Fruit fly (Drosophila melanogaster) whole organism, embryonic: ENCODE measurements around the gene CG8526.
A peak's percentile ranks its signal among the peaks of the same experiment; 100 is the strongest.

Experiments used
- Atf3 ChIP-seq: fragments of 200-800 bp; sonication (Bioruptor generic); optimal IDR thresholded peaks from 3 replicates; lab custom pipeline; 2016; ENCODE audit warnings: missing biosample characterization, missing genetic modification characterization
- CG10366 ChIP-seq: fragments of 200-800 bp; sonication (Bioruptor generic); IDR thresholded peaks from 2 replicates; pipeline ENCODE4 v1.3.6; 2022; ENCODE audit warnings: missing biosample characterization, missing genetic modification characterization
- CG12155 ChIP-seq: fragments of 200-800 bp; sonication (Bioruptor generic); optimal IDR thresholded peaks from 3 replicates; lab custom pipeline; 2016; ENCODE audit warnings: missing biosample characterization, missing genetic modification characterization
- CG12236 ChIP-seq: fragments of 200-800 bp; sonication (Bioruptor generic); optimal IDR thresholded peaks from 2 replicates; lab custom pipeline; 2016; ENCODE audit warnings: missing biosample characterization, missing genetic modification characterization
- CG1233 ChIP-seq: fragments of 200-800 bp; sonication (Bioruptor generic); optimal IDR thresholded peaks from 4 replicates; lab custom pipeline; 2018; ENCODE audit warnings: missing biosample characterization, mild to moderate bottlenecking, missing genetic modification characterization
- CG14014 ChIP-seq: fragments of 200-800 bp; sonication (Bioruptor generic); IDR thresholded peaks from 2 replicates; pipeline ENCODE4 v1.3.6; 2022; ENCODE audit warnings: missing biosample characterization, missing genetic modification characterization
- CG3163 ChIP-seq: fragments of 200-800 bp; sonication (Bioruptor generic); optimal IDR thresholded peaks from 3 replicates; lab custom pipeline; 2016; ENCODE audit warnings: missing biosample characterization, missing genetic modification characterization
- CG32767 ChIP-seq: fragments of 200-800 bp; sonication (Bioruptor generic); IDR thresholded peaks from 2 replicates; pipeline ENCODE4 v1.3.6; 2022; ENCODE audit warnings: missing biosample characterization, missing genetic modification characterization
- CG3281 ChIP-seq: fragments of 200-800 bp; sonication (Bioruptor generic); optimal IDR thresholded peaks from 3 replicates; lab custom pipeline; 2017; ENCODE audit warnings: missing biosample characterization, mild to moderate bottlenecking, missing genetic modification characterization
- CG3407 ChIP-seq: fragments of 200-800 bp; sonication (Bioruptor generic); optimal IDR thresholded peaks from 2 replicates; lab custom pipeline; 2018; ENCODE audit warnings: missing biosample characterization, mild to moderate bottlenecking, missing genetic modification characterization
- CG4424 ChIP-seq: fragments of 200-800 bp; sonication (Bioruptor generic); optimal IDR thresholded peaks from 3 replicates; lab custom pipeline; 2016; ENCODE audit warnings: missing biosample characterization, missing genetic modification characterization
- CG6272 ChIP-seq: fragments of 200-800 bp; sonication (Bioruptor generic); IDR thresholded peaks from 2 replicates; pipeline ENCODE4 v1.3.6; 2022; ENCODE audit warnings: missing biosample characterization, missing genetic modification characterization
- CG6654 ChIP-seq: fragments of 200-800 bp; sonication (Bioruptor generic); optimal IDR thresholded peaks from 2 replicates; lab custom pipeline; 2017; ENCODE audit warnings: missing biosample characterization, mild to moderate bottlenecking, missing genetic modification characterization
- CG6813 ChIP-seq: fragments of 200-800 bp; sonication (Bioruptor generic); optimal IDR thresholded peaks from 2 replicates; lab custom pipeline; 2017; ENCODE audit warnings: missing biosample characterization, missing genetic modification characterization, mild to moderate bottlenecking, moderate library complexity, missing genetic modification reagents
- CG7786 ChIP-seq: fragments of 200-800 bp; sonication (Bioruptor generic); optimal IDR thresholded peaks from 2 replicates; lab custom pipeline; 2016; ENCODE audit warnings: missing biosample characterization, missing genetic modification characterization
- CG7963 ChIP-seq: fragments of 200-800 bp; sonication (Bioruptor generic); IDR thresholded peaks from 3 replicates; pipeline ENCODE4 v1.3.6; 2022; ENCODE audit warnings: missing biosample characterization, missing genetic modification characterization; ENCODE audit not compliant: partially characterized antibody
- CG9876 ChIP-seq: fragments of 200-800 bp; sonication (Bioruptor generic); optimal IDR thresholded peaks from 2 replicates; lab custom pipeline; 2016; ENCODE audit warnings: missing biosample characterization, missing genetic modification characterization
- Chrac-16 ChIP-seq: fragments of 200-800 bp; sonication (Bioruptor generic); optimal IDR thresholded peaks from 3 replicates; lab custom pipeline; 2016; ENCODE audit warnings: missing biosample characterization, missing genetic modification characterization
- Dip3 ChIP-seq: fragments of 200-800 bp; sonication (Bioruptor generic); optimal IDR thresholded peaks from 3 replicates; lab custom pipeline; 2016; ENCODE audit warnings: missing biosample characterization, missing genetic modification characterization
- E2f1 ChIP-seq: fragments of 200-800 bp; sonication (Bioruptor generic); IDR thresholded peaks from 2 replicates; pipeline ENCODE4 v1.3.6; 2022; ENCODE audit warnings: missing biosample characterization, missing genetic modification characterization
- HLH54F ChIP-seq: fragments of 200-800 bp; sonication (Bioruptor generic); optimal IDR thresholded peaks from 3 replicates; lab custom pipeline; 2016; ENCODE audit warnings: missing biosample characterization, missing genetic modification characterization
- Med ChIP-seq: fragments of 200-800 bp; sonication (Bioruptor generic); peaks from one replicate; lab custom pipeline; 2016; ENCODE audit warnings: missing biosample characterization, missing genetic modification characterization, mild to moderate bottlenecking, inconsistent platforms, moderate library complexity
- Myb ChIP-seq: fragments of 200-800 bp; sonication (Bioruptor generic); optimal IDR thresholded peaks from 2 replicates; lab custom pipeline; 2016; ENCODE audit warnings: missing biosample characterization, missing genetic modification characterization
- Neu2 ChIP-seq: fragments of 200-800 bp; sonication (Bioruptor generic); optimal IDR thresholded peaks from 3 replicates; lab custom pipeline; 2016; ENCODE audit warnings: missing biosample characterization, missing genetic modification characterization, borderline replicate concordance
- Nf-YB ChIP-seq: fragments of 200-800 bp; sonication (Bioruptor generic); optimal IDR thresholded peaks from 3 replicates; lab custom pipeline; 2019; ENCODE audit warnings: missing biosample characterization, mild to moderate bottlenecking, missing genetic modification characterization, moderate library complexity
- Sry-δ ChIP-seq: fragments of 200-800 bp; sonication (Bioruptor generic); optimal IDR thresholded peaks from 2 replicates; lab custom pipeline; 2016; ENCODE audit warnings: missing biosample characterization, missing genetic modification characterization
- abd-A ChIP-seq: fragments of 200-800 bp; sonication (Bioruptor generic); optimal IDR thresholded peaks from 3 replicates; lab custom pipeline; 2019; ENCODE audit warnings: missing biosample characterization, mild to moderate bottlenecking, missing genetic modification characterization, moderate library complexity
- ase ChIP-seq: fragments of 200-800 bp; sonication (Bioruptor generic); IDR thresholded peaks from 3 replicates; pipeline ENCODE4 v1.3.6; 2022; ENCODE audit warnings: missing biosample characterization, missing genetic modification characterization
- chn ChIP-seq: fragments of 200-800 bp; sonication (Bioruptor generic); optimal IDR thresholded peaks from 2 replicates; lab custom pipeline; 2016; ENCODE audit warnings: missing biosample characterization, missing genetic modification characterization
- corto ChIP-seq: fragments of 200-800 bp; sonication (Bioruptor generic); optimal IDR thresholded peaks from 2 replicates; lab custom pipeline; 2016; ENCODE audit warnings: missing biosample characterization, mild to moderate bottlenecking, missing genetic modification characterization, moderate library complexity
- eve ChIP-seq, 2 experiments: fragments of >200 bp; optimal IDR thresholded peaks; 2 replicates each; lab custom pipeline; 2017; ENCODE audit warnings: missing biosample characterization in 2 of 2, missing genetic modification characterization in 2 of 2
- gsb-n ChIP-seq: fragments of 200-800 bp; sonication (Bioruptor generic); optimal IDR thresholded peaks from 3 replicates; lab custom pipeline; 2018; ENCODE audit warnings: missing biosample characterization, mild to moderate bottlenecking, missing genetic modification characterization
- gt ChIP-seq: fragments of 200-800 bp; sonication (Bioruptor generic); IDR thresholded peaks from 2 replicates; pipeline ENCODE4 v1.3.6; 2022; ENCODE audit warnings: missing biosample characterization, missing genetic modification characterization
- jumu ChIP-seq: fragments of 200-800 bp; sonication (Bioruptor generic); optimal IDR thresholded peaks from 3 replicates; lab custom pipeline; 2016; ENCODE audit warnings: missing biosample characterization, missing genetic modification characterization
- lab ChIP-seq: fragments of 200-800 bp; sonication (Bioruptor generic); optimal IDR thresholded peaks from 3 replicates; lab custom pipeline; 2017; ENCODE audit warnings: missing biosample characterization, missing genetic modification characterization, mild to moderate bottlenecking, moderate library complexity, missing genetic modification reagents
- lmd ChIP-seq: fragments of 200-800 bp; sonication (Bioruptor generic); IDR thresholded peaks from 2 replicates; pipeline ENCODE4 v1.3.6; 2022; ENCODE audit warnings: missing biosample characterization, missing genetic modification characterization
- maf-S ChIP-seq: fragments of 200-800 bp; sonication (Bioruptor generic); optimal IDR thresholded peaks from 2 replicates; lab custom pipeline; 2016; ENCODE audit warnings: missing biosample characterization, missing genetic modification characterization
- nau ChIP-seq: fragments of 200-800 bp; sonication (Bioruptor generic); optimal IDR thresholded peaks from 3 replicates; lab custom pipeline; 2017; ENCODE audit warnings: missing biosample characterization, mild to moderate bottlenecking, missing genetic modification characterization, missing genetic modification reagents
- oc ChIP-seq: fragments of 200-800 bp; sonication (Bioruptor generic); optimal IDR thresholded peaks from 2 replicates; lab custom pipeline; 2018; ENCODE audit warnings: missing biosample characterization, mild to moderate bottlenecking, missing genetic modification characterization, moderate library complexity
- pb ChIP-seq: fragments of 200-800 bp; sonication (Bioruptor generic); optimal IDR thresholded peaks from 3 replicates; lab custom pipeline; 2016; ENCODE audit warnings: missing biosample characterization, missing genetic modification characterization
- phol ChIP-seq: fragments of 200-800 bp; sonication (Bioruptor generic); optimal IDR thresholded peaks from 3 replicates; lab custom pipeline; 2018; ENCODE audit warnings: missing biosample characterization, mild to moderate bottlenecking, missing genetic modification characterization, moderate library complexity
- sens-2 ChIP-seq: fragments of 200-800 bp; sonication (Bioruptor generic); IDR thresholded peaks from 2 replicates; pipeline ENCODE4 v1.3.6; 2022; ENCODE audit warnings: missing biosample characterization, missing genetic modification characterization
- stwl ChIP-seq: fragments of 200-800 bp; sonication (Bioruptor generic); optimal IDR thresholded peaks from 3 replicates; lab custom pipeline; 2018; ENCODE audit warnings: missing biosample characterization, mild to moderate bottlenecking, missing genetic modification characterization, moderate library complexity
- tll ChIP-seq, 2 experiments: fragments of 200-800 bp in 1 of 2; fragments of >200 bp in 1 of 2; sonication (Bioruptor generic) in 1 of 2; optimal IDR thresholded peaks; 2 replicates each; lab custom pipeline; 2017 to 2019; ENCODE audit warnings: missing biosample characterization in 2 of 2, missing genetic modification characterization in 2 of 2, mild to moderate bottlenecking in 1 of 2, moderate library complexity in 1 of 2
- twi ChIP-seq: fragments of 200-800 bp; optimal IDR thresholded peaks from 2 replicates; lab custom pipeline; 2019; ENCODE audit warnings: missing biosample characterization, mild to moderate bottlenecking, missing genetic modification characterization, moderate library complexity
- tx ChIP-seq: fragments of 200-800 bp; sonication (Bioruptor generic); optimal IDR thresholded peaks from 2 replicates; lab custom pipeline; 2016; ENCODE audit warnings: missing biosample characterization, missing genetic modification characterization
- wdn ChIP-seq: fragments of 200-800 bp; sonication (Bioruptor generic); IDR thresholded peaks from 2 replicates; pipeline ENCODE4 v1.3.6; 2022; ENCODE audit warnings: missing biosample characterization, missing genetic modification characterization
- zf30C ChIP-seq: fragments of 200-800 bp; sonication (Bioruptor generic); optimal IDR thresholded peaks from 3 replicates; lab custom pipeline; 2018; ENCODE audit warnings: missing biosample characterization, mild to moderate bottlenecking, missing genetic modification characterization

The CG8526 gene

DNA sequence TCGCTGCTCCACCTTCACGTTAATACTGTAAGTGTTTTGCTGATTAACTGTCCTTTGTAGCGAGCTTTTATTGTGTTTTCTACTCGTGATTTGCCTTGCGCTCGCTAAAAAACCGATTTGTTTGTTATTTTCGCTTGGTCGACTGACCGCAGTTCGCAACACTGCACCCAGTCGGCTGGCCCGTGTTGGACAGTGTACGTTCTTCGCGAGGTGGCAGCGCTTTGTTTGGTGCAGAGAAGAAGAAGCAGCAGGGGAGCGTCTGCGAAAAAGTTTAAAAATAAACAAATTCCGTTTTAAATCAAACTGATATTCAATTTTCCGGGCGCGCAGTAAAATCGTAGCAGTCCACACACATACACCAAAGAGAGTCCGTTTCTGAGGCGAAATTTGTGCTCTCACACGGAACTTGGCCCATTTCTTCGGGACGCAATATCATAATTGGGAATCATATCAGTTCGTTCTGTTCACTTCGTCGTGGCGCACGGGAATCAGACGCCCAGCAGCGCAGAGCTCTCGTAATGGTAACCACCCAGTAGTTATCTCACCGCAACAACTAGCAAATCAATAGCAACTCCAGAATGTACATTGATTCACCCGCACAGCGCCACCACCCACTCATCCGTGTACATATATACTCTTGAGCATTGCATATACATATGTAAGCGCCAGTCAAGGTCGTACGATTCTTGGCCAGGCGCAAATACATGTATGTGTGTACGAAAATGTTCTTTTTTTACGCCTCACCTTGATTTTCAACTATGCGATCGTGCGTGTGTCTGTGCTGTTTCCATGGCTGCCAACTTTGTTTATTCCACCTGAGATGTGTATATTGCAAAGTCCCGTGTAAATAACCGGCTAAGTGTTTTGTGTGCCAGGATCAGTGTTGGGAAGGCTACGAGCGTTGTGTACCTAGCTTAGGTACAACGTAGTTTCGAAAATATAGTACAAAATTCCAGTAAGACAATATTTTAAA lies 33.2 kb upstream of the CG8526 start, which contains the start of gene Naa80 (continued):
- peak; percentile 80 for TF ChIP-seq chn
- no peak for TF ChIP-seq oc
- peak; percentile 45 for TF ChIP-seq Atf3 (GFP tag; lab: Kevin White, UChicago)
- peak; percentile 83 for TF ChIP-seq HLH54F (GFP tag; lab: Kevin White, UChicago)
- TF ChIP-seq Myb (GFP tag; lab: Kevin White, UChicago) = peak; percentile 96
- TF ChIP-seq CG1233 = peak; percentile 31
- TF ChIP-seq CG7786 = peak; percentile 76
- peak; percentile 60; the same call in 1 of the 2 replicates for TF ChIP-seq CG14014 (GFP tag; lab: Robert Waterston, UW)
- TF ChIP-seq phol (tag; lab: Kevin White, UChicago) = peak; percentile 28
- peak; percentile 67 for TF ChIP-seq CG3163
- peak; percentile 51 for TF ChIP-seq CG3281 (GFP tag; lab: Kevin White, UChicago)
- no peak for TF ChIP-seq CG3407 (GFP tag; lab: Kevin White, UChicago)
- no peak for TF ChIP-seq eve (GFP tag; optimal IDR thresholded peaks at IDR 0.05; lab: Kevin White, UChicago)
- TF ChIP-seq CG9876 (GFP tag; lab: Kevin White, UChicago) = peak; percentile 76
- TF ChIP-seq CG7963 (GFP tag; lab: Robert Waterston, UW) = no peak
- peak; percentile 89 for TF ChIP-seq jumu (GFP tag; lab: Kevin White, UChicago)
- no peak for TF ChIP-seq nau (GFP tag; lab: Kevin White, UChicago)
- TF ChIP-seq Sry-δ (GFP tag; lab: Kevin White, UChicago) = peak; percentile 54
- 0 out of 3 replicates have a peak, but pooled peaks have one; percentile 34 for TF ChIP-seq ase
- TF ChIP-seq lab = peak; percentile 83
- TF ChIP-seq tll (GFP tag; optimal IDR thresholded peaks at IDR 0.05; lab: Kevin White, UChicago) = peak in 1 of 2 experiments; percentile 32
- peak; percentile 74 for TF ChIP-seq CG12155 (GFP tag; lab: Kevin White, UChicago)
- no peak for TF ChIP-seq corto (GFP tag; lab: Kevin White, UChicago)
- peak; percentile 84 for TF ChIP-seq maf-S (GFP tag; lab: Kevin White, UChicago)
- no peak for TF ChIP-seq zf30C
- peak; percentile 99 for TF ChIP-seq Med (GFP tag; lab: Kevin White, UChicago)
- TF ChIP-seq gt = no peak
- TF ChIP-seq Nf-YB (GFP tag; lab: Kevin White, UChicago) = no peak
- TF ChIP-seq CG6272 (GFP tag; lab: Robert Waterston, UW) = no peak
- TF ChIP-seq Neu2 = no peak
- TF ChIP-seq sens-2 = no peak
- TF ChIP-seq CG6654 (GFP tag; lab: Kevin White, UChicago) = no peak
- TF ChIP-seq twi = peak; percentile 5
- TF ChIP-seq CG32767 (GFP tag; lab: Robert Waterston, UW) = 0 out of 2 replicates have a peak, but pooled peaks have one; percentile 25
- peak; percentile 69 for TF ChIP-seq tx (GFP tag; lab: Kevin White, UChicago)
- peak; percentile 47 for TF ChIP-seq CG4424 (GFP tag; lab: Kevin White, UChicago)
- peak; percentile 77 for TF ChIP-seq stwl (tag; lab: Kevin White, UChicago)
- peak; percentile 55; the same call in 1 of the 2 replicates for TF ChIP-seq lmd
- TF ChIP-seq Dip3 = peak; percentile 83
- TF ChIP-seq wdn = no peak
- peak; percentile 58; the same call in 1 of the 2 replicates for TF ChIP-seq E2f1 (GFP tag; lab: Robert Waterston, UW)
- TF ChIP-seq pb (GFP tag; lab: Kevin White, UChicago) = peak; percentile 48
- TF ChIP-seq abd-A = no peak
- no peak for TF ChIP-seq CG12236
- peak; percentile 41; the same call in 1 of the 2 replicates for TF ChIP-seq CG10366
- TF ChIP-seq Chrac-16 (GFP tag; lab: Kevin White, UChicago) = peak; percentile 72
- TF ChIP-seq gsb-n (tag; lab: Kevin White, UChicago) = no peak
- TF ChIP-seq CG6813 = no peak
